Worm (Caenorhabditis elegans) whole organism, early embryonic: ENCODE data around the gene ZK218.5.

Experiments used
- B0310.2 ChIP-seq: sonication (generic microtip); optimal IDR thresholded peaks from 2 replicates; lab custom pipeline; 2016; ENCODE audit warnings: mild to moderate bottlenecking, missing genetic modification characterization, missing compliant biosample characterization
- F13C5.2 ChIP-seq: sonication (generic microtip); optimal IDR thresholded peaks from 2 replicates; lab custom pipeline; 2017; ENCODE audit warnings: mild to moderate bottlenecking, missing genetic modification characterization, inconsistent platforms, missing compliant biosample characterization
- aly-1 ChIP-seq: sonication (generic microtip); optimal IDR thresholded peaks from 2 replicates; lab custom pipeline; 2016; ENCODE audit warnings: missing genetic modification characterization, missing compliant biosample characterization
- ama-1 ChIP-seq: fragments of 150-350 bp; optimal IDR thresholded peaks from 2 replicates; lab custom pipeline; 2014
- ceh-13 ChIP-seq: fragments of 200-800 bp; sonication (Bioruptor generic); optimal IDR thresholded peaks from 2 replicates; lab custom pipeline; 2018; ENCODE audit warnings: mild to moderate bottlenecking, missing genetic modification characterization, missing compliant biosample characterization
- ceh-36 ChIP-seq: sonication (generic microtip); optimal IDR thresholded peaks from 2 replicates; lab custom pipeline; 2016; ENCODE audit warnings: missing genetic modification characterization, inconsistent platforms, missing compliant biosample characterization
- ets-7 ChIP-seq: sonication (generic microtip); optimal IDR thresholded peaks from 2 replicates; lab custom pipeline; 2016; ENCODE audit warnings: missing genotype, missing genetic modification characterization, missing compliant biosample characterization
- flt-1 ChIP-seq: fragments of 200-800 bp; sonication (Bioruptor generic); IDR thresholded peaks from 2 replicates; pipeline ENCODE4 v1.3.6; 2022; ENCODE audit warnings: missing genetic modification characterization, missing compliant biosample characterization
- hmbx-1 ChIP-seq: sonication (generic microtip); optimal IDR thresholded peaks from 2 replicates; lab custom pipeline; 2016; ENCODE audit warnings: mild to moderate bottlenecking, missing genetic modification characterization, missing compliant biosample characterization
- hmg-4 ChIP-seq: fragments of 200-800 bp; sonication (Bioruptor generic); optimal IDR thresholded peaks from 2 replicates; lab custom pipeline; 2018; ENCODE audit warnings: mild to moderate bottlenecking, missing genetic modification characterization, missing compliant biosample characterization
- hnd-1 ChIP-seq: sonication (generic microtip); optimal IDR thresholded peaks from 2 replicates; lab custom pipeline; 2016; ENCODE audit warnings: missing genetic modification characterization, missing compliant biosample characterization
- pes-1 ChIP-seq: fragments of 200-800 bp; sonication (Bioruptor generic); IDR thresholded peaks from 2 replicates; pipeline ENCODE4 v1.3.6; 2022; ENCODE audit warnings: missing genetic modification reagents, missing genetic modification characterization, missing compliant biosample characterization
- scrt-1 ChIP-seq: fragments of 200-800 bp; sonication (Bioruptor generic); IDR thresholded peaks from 2 replicates; pipeline ENCODE4 v1.3.6; 2022; ENCODE audit warnings: missing genetic modification characterization, missing compliant biosample characterization
- sea-1 ChIP-seq: fragments of 200-800 bp; sonication (Bioruptor generic); conservative IDR thresholded peaks from 2 replicates; pipeline ENCODE4 v1.3.6; 2022; ENCODE audit warnings: missing genetic modification characterization, missing compliant biosample characterization
- tbx-11 ChIP-seq: fragments of 200-800 bp; sonication (Bioruptor generic); IDR thresholded peaks from 2 replicates; pipeline ENCODE4 v1.3.6; 2022; ENCODE audit warnings: missing genetic modification characterization, missing compliant biosample characterization
- tbx-37 ChIP-seq: fragments of 200-800 bp; sonication (Bioruptor generic); conservative IDR thresholded peaks from 2 replicates; pipeline ENCODE4 v1.3.6; 2022; ENCODE audit warnings: missing genetic modification reagents, missing genetic modification characterization, missing compliant biosample characterization
- tra-4 ChIP-seq: sonication (generic microtip); optimal IDR thresholded peaks from 2 replicates; lab custom pipeline; 2017; ENCODE audit warnings: missing genetic modification characterization, missing compliant biosample characterization

Gene ZK218.5

DNA sequence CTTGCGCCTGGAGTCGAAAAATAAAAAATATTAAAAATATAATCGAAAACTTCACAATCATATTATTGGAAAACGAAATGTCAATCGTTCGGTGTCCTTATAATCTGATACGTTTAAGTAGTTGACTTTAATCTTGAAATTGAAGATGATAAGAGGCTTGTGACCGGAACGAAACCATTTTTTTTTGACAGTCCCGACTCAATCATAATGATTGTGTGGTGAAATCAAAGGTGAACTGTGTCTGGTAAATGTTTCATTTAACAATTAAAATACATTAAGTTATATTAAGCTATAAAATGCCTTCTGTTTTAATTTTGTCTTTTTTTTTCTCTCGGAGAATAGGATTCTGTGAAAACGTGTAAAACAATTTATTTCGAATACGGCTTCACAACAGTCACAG is 23.0 kb upstream of the ZK218.5 start, which contains the start of gene T05E12.3:
TSS of gene T05E12.3 (minus strand) at position 101 of the 400 bp plus-strand sequence.
- TF ChIP-seq B0310.2 (tag; lab: Kevin White, UChicago) (no peak), ets-7 (tag; lab: Kevin White, UChicago) (no peak)

DNA sequence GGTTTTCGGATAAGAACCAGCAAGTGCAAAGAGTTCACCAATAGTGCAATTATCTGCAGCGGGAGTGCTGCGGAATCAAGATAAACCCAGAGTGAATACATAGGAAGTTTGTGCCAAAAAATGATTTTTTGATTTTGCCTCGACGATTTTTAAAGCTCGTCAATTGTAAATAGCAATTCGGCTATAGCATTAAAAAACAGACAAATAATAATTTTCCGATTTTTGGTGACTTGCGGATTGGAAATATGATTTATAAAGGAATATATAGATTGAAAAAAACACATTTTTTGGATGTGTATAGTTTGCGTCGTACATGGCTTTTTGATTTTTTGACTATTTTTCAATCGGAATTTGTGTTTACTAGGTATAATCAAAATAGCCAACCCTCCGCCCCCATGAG is 21.1 kb upstream of the ZK218.5 start, which contains the start of gene srw-20:
TSS of gene srw-20 (minus strand) at position 101 of the 400 bp plus-strand sequence.
- TF ChIP-seq scrt-1 (no peak), flt-1 (GFP tag; lab: Robert Waterston, UW) (no peak), ama-1 (lab: Kevin White, UChicago) (no peak), hmg-4 (GFP tag; lab: Kevin White, UChicago) (no peak), pes-1 (no peak), ceh-13 (GFP tag; lab: Kevin White, UChicago) (no peak), F13C5.2 (tag; lab: Kevin White, UChicago) (no peak), B0310.2 (tag; lab: Kevin White, UChicago) (no peak), ceh-36 (no peak), aly-1 (tag; lab: Kevin White, UChicago) (no peak), sea-1 (GFP tag; lab: Robert Waterston, UW) (no peak), hmbx-1 (tag; lab: Kevin White, UChicago) (no peak), tra-4 (tag; lab: Kevin White, UChicago) (no peak), ets-7 (tag; lab: Kevin White, UChicago) (no peak), tbx-37 (GFP tag; lab: Robert Waterston, UW) (no peak), hnd-1 (tag; lab: Kevin White, UChicago) (no peak), tbx-11 (GFP tag; lab: Robert Waterston, UW) (no peak)

DNA sequence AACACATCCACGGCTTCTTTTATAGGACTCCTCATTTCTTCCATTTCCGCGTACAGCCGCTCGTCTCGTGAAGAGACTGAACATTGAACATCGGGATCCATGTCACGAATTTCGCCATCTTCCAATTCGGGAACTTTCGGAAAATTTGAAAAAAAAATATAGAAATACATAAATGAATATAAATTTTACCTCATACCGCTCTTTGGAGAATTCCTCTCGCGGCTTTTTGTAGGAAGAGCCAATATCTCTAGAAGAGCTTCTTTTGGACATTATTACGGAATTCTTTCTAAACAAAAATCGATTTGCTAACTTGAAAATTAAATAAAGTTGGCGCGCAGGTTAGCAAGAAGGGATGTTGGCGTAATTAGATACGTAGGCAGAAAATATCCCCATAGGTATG is 18.2 kb upstream of the ZK218.5 start, which contains the start of gene T05E12.9:
TSS of gene T05E12.9 (minus strand) at position 101 of the 400 bp plus-strand sequence.
- TF ChIP-seq pes-1 (no peak), flt-1 (GFP tag; lab: Robert Waterston, UW) (no peak), hmg-4 (GFP tag; lab: Kevin White, UChicago) (no peak), B0310.2 (tag; lab: Kevin White, UChicago) (no peak), hnd-1 (tag; lab: Kevin White, UChicago) (no peak), ceh-36 (no peak), aly-1 (tag; lab: Kevin White, UChicago) (no peak), tbx-11 (GFP tag; lab: Robert Waterston, UW) (no peak), sea-1 (GFP tag; lab: Robert Waterston, UW) (no peak), F13C5.2 (tag; lab: Kevin White, UChicago) (no peak)

DNA sequence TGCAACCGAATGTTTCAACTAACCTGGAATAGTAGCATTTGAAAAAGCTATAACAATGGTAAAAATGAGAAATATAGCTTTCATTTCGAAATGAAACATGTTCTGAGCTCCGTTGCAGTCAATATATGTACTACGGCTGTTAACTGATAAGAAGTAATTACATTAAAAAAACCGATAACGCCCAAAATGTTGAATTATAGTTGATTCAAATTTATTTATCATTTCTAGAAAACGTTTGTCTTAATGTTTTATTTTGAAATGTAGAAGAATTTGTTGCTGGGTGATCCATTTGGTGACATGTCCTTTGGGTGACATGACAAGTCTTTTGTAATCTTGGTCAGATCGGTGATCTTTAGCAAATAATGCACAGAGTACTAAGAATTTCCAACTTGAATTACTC is 11.6 kb upstream of the ZK218.5 start, which contains the start of gene T05E12.6:
TSS of gene T05E12.6 (minus strand) at position 101 of the 400 bp plus-strand sequence.
- TF ChIP-seq B0310.2 (tag; lab: Kevin White, UChicago), result no peak

DNA sequence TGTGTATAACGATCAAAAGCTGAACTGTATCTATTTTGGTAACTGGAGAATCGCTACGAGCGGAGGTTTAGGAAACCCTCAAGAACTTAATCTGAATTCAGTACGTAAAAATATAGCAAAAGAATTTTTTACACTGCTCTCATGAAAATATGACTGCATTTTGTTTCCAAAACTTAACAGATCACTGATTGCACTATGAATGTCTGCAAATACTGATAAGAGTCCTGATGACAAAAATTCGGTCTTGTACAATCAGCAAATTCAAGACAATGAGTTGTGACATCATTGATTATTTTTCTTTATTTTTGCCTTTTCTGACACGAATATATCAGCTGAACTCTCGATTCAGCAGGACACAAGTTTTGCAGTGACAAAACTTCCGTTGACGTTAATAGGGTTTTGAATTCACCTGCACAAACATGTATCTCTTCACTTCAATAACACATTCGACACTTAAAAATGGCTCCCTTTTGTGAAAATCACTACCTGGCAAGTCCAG is 10.9 kb upstream of the ZK218.5 start, which contains the start of gene srh-237:
TSS of gene srh-237 (plus strand) at position 449 of the 499 bp plus-strand sequence.
- TF ChIP-seq aly-1 (tag; lab: Kevin White, UChicago), result no peak
- no peak for TF ChIP-seq hnd-1 (tag; lab: Kevin White, UChicago)
- no peak for TF ChIP-seq flt-1 (GFP tag; lab: Robert Waterston, UW)
- TF ChIP-seq tra-4 (tag; lab: Kevin White, UChicago), result no peak
- TF ChIP-seq sea-1 (GFP tag; lab: Robert Waterston, UW), result no peak
- no peak for TF ChIP-seq tbx-37 (GFP tag; lab: Robert Waterston, UW)
- TF ChIP-seq B0310.2 (tag; lab: Kevin White, UChicago), result no peak
- TF ChIP-seq ama-1 (lab: Kevin White, UChicago), result no peak
- TF ChIP-seq tbx-11 (GFP tag; lab: Robert Waterston, UW), result no peak
- TF ChIP-seq ceh-13 (GFP tag; lab: Kevin White, UChicago), result no peak

DNA sequence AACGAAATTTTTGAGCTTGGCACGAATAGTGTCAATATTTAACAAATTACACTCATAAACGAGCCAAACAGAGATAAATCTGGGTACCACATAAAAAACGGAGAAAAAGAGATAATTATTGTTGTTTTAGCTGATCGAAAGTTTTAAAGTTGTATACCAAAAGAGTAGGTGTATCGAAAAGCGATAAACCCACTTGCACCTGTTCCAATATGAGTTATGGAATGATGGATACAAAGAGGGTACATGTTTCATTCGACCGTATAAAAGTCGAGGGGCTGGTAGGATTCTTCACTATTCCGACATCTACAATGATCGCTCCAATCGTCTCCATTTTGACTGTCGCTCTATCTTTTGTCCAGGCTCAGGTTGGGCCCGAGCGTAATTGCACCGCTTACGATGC is 8.7 kb upstream of the ZK218.5 start, which contains the start of gene ZK218.1:
TSS of gene ZK218.1 (plus strand) at position 301 of the 400 bp plus-strand sequence.
- no peak for TF ChIP-seq aly-1 (tag; lab: Kevin White, UChicago)
- TF ChIP-seq hnd-1 (tag; lab: Kevin White, UChicago), result no peak
- TF ChIP-seq tra-4 (tag; lab: Kevin White, UChicago), result no peak
- no peak for TF ChIP-seq sea-1 (GFP tag; lab: Robert Waterston, UW)
- TF ChIP-seq ama-1 (lab: Kevin White, UChicago), result no peak
- no peak for TF ChIP-seq tbx-11 (GFP tag; lab: Robert Waterston, UW)
- TF ChIP-seq ceh-13 (GFP tag; lab: Kevin White, UChicago), result no peak
- TF ChIP-seq hmg-4 (GFP tag; lab: Kevin White, UChicago), result no peak
- TF ChIP-seq flt-1 (GFP tag; lab: Robert Waterston, UW), result no peak
- no peak for TF ChIP-seq F13C5.2 (tag; lab: Kevin White, UChicago)
- no peak for TF ChIP-seq scrt-1
- no peak for TF ChIP-seq ets-7 (tag; lab: Kevin White, UChicago)
- TF ChIP-seq ceh-36, result no peak
- no peak for TF ChIP-seq B0310.2 (tag; lab: Kevin White, UChicago)
- TF ChIP-seq hmbx-1 (tag; lab: Kevin White, UChicago), result no peak
- TF ChIP-seq pes-1, result no peak

DNA sequence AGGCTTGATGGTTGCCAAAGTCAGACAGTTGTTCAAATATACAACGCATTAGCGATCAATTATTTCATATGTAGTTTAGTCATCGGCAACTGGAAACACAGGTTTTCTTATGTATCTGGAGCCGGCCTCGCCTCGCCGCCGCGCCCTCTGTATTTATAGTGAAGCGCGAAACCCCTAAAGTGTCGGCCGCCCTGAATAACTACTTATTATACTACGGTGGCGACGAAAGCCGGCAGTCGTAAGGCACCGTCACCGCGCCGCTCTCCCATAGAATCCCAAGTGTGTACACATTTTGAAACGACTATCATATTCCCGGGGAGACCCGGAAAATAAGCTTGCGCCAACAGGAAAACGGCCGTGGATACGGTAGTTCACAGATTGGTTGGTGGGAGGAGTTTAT is 6.4 kb upstream of the ZK218.5 start:
- no peak for TF ChIP-seq ets-7 (tag; lab: Kevin White, UChicago)
- TF ChIP-seq ceh-13 (GFP tag; lab: Kevin White, UChicago), result no peak
- no peak for TF ChIP-seq ceh-36
- no peak for TF ChIP-seq aly-1 (tag; lab: Kevin White, UChicago)
- TF ChIP-seq hmg-4 (GFP tag; lab: Kevin White, UChicago), result no peak
- no peak for TF ChIP-seq hnd-1 (tag; lab: Kevin White, UChicago)
- no peak for TF ChIP-seq ama-1 (lab: Kevin White, UChicago)
- TF ChIP-seq tbx-11 (GFP tag; lab: Robert Waterston, UW), result no peak
- no peak for TF ChIP-seq pes-1
- TF ChIP-seq scrt-1, result no peak
- no peak for TF ChIP-seq tbx-37 (GFP tag; lab: Robert Waterston, UW)
- no peak for TF ChIP-seq B0310.2 (tag; lab: Kevin White, UChicago)
- TF ChIP-seq F13C5.2 (tag; lab: Kevin White, UChicago), result no peak
- no peak for TF ChIP-seq tra-4 (tag; lab: Kevin White, UChicago)
- no peak for TF ChIP-seq sea-1 (GFP tag; lab: Robert Waterston, UW)
- TF ChIP-seq hmbx-1 (tag; lab: Kevin White, UChicago), result no peak
- TF ChIP-seq flt-1 (GFP tag; lab: Robert Waterston, UW), result no peak
